Fruit fly (Drosophila melanogaster) whole organism, wandering third instar larva: ENCODE results near the gene CG14074.

Experiments used
- CrebA ChIP-seq: fragments of 200-800 bp; sonication (Bioruptor generic); optimal IDR thresholded peaks from 2 replicates; lab custom pipeline; 2016; ENCODE audit warnings: missing biosample characterization, mild to moderate bottlenecking, missing genetic modification characterization, borderline replicate concordance
- Dfd ChIP-seq: fragments of >200 bp; optimal IDR thresholded peaks from 2 replicates; lab custom pipeline; 2017; ENCODE audit warnings: missing biosample characterization, missing genetic modification characterization
- tai ChIP-seq: sonication (Bioruptor generic); optimal IDR thresholded peaks from 2 replicates; lab custom pipeline; 2016; ENCODE audit warnings: missing biosample characterization, missing genetic modification characterization
- usp ChIP-seq: fragments of >200 bp; optimal IDR thresholded peaks from 2 replicates; lab custom pipeline; 2017; ENCODE audit warnings: missing biosample characterization, missing genetic modification characterization

DNA sequence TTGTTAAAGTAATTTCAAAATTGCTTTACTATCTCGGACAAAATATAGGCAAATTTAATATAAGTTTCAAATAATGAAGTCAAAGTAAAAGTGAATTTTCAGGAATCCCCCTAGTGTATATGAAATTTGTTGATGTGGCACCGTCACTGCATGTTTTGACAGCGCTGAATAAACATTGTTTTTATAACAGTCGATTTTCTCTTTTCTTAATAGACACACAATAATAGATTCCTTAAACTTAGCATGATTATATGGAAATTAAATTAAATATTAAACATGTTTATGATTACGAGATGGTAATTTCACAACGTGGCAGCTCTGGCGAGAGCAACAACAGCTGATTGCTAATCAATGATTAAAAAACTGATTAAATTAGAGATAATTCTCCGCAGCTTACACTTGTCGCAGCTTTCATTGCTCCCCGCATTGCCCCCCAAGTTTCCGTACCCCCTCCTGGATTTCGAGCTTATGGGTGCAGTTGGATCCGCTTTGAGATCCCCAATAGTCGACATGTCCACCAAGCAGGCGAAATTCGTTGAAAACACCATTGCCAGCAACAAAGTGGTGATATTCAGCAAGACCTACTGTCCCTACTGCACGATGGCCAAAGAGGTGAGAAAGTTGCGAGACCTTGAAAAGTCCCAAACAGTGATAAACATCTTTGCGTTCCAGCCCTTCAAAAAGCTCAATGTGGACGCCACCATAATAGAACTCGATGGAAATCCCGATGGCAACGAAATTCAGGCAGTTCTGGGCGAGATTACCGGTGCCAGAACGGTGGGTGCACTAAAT, 3.2 kb downstream of the CG14074 start, which contains the start of gene Grx1:
- TF ChIP-seq tai (GFP tag; lab: Kevin White, UChicago) (no peak), Dfd (no peak), CrebA (GFP tag; lab: Kevin White, UChicago) (no peak), usp (GFP tag; lab: Kevin White, UChicago) (no peak)
